Fruit fly (Drosophila melanogaster): Measurements from ENCODE around the gene NimC1.

- TF ChIP-seq psq (optimal IDR thresholded peaks at IDR 0.05) (no peak), Sin3A (optimal IDR thresholded peaks at IDR 0.05) (no peak), h (optimal IDR thresholded peaks at IDR 0.05) (no peak), Myc (optimal IDR thresholded peaks at IDR 0.05) (no peak), ttk (optimal IDR thresholded peaks at IDR 0.05) (no peak)
Observed at dm6 chr2L:14013478-14013877, 36.9 kb upstream of the NimC1 start.

All from Kc167 (cell line).